Worm (Caenorhabditis elegans): ENCODE results near the gene R13A1.1.

DNA sequence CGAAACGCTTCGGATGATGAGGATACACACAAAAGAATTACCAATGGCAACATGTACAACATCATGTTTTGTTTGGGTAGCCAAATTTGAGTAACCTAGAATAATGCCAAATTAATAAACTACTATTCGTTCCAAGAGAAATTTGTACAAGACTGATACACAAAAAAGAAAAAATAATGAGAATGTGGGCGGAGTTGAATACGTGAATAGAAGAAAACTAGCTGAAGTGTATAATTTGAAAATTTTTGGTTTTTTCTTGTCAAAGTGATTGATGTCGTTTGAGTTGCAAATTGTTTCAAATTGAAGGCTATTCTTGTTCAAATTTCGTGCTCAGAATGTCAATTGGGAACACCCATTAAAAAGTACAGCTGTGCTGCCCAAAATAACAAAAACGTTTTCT, 28.1 kb upstream of the R13A1.1 start, which contains the start of gene R13A1.5:
- TF ChIP-seq madf-2 (tag; optimal IDR thresholded peaks at IDR 0.05) (no peak), ref-2 (tag; optimal IDR thresholded peaks at IDR 0.05) (no peak), tbx-2 (tag; optimal IDR thresholded peaks at IDR 0.05) (no peak), lim-6 (tag; optimal IDR thresholded peaks at IDR 0.05) (no peak), ceh-18 (tag; optimal IDR thresholded peaks at IDR 0.05) (no peak)
